Worm (Caenorhabditis elegans): ENCODE data around the gene F46B6.10.

The F46B6.10 gene

ce11 chrV:9765622-9766021 is 36.2 kb downstream of the F46B6.10 start:
- no peak for TF ChIP-seq F22D6.2 (tag; optimal IDR thresholded peaks at IDR 0.05)
- no peak for TF ChIP-seq B0261.1 (tag; optimal IDR thresholded peaks at IDR 0.05)
- TF ChIP-seq lin-35 (GFP tag; optimal IDR thresholded peaks at IDR 0.05): peak in 1 of 3 experiments; percentile 27
- TF ChIP-seq unc-62 (GFP tag; optimal IDR thresholded peaks at IDR 0.05): no peak
- no peak for TF ChIP-seq tbx-9 (tag; optimal IDR thresholded peaks at IDR 0.05; ENCODE audit: borderline replicate concordance)
- peak; percentile 9 for TF ChIP-seq somi-1 (GFP tag; optimal IDR thresholded peaks at IDR 0.05)
- no peak for TF ChIP-seq F52B5.7 (tag; optimal IDR thresholded peaks at IDR 0.05)
- TF ChIP-seq ztf-22 (GFP tag; optimal IDR thresholded peaks at IDR 0.05): no peak

ce11 chrV:9764552-9764951 is 37.3 kb downstream of the F46B6.10 start:
- no peak for TF ChIP-seq snpc-4 (GFP tag; optimal IDR thresholded peaks at IDR 0.05)
- no peak for TF ChIP-seq snpc-4 (tag; optimal IDR thresholded peaks at IDR 0.05)
- TF ChIP-seq gei-17 (GFP tag; optimal IDR thresholded peaks at IDR 0.05): no peak
- TF ChIP-seq F52B5.7 (tag; optimal IDR thresholded peaks at IDR 0.05): no peak
- no peak for TF ChIP-seq B0019.2 (GFP tag; conservative IDR thresholded peaks at IDR 0.05)
- TF ChIP-seq ztf-28 (GFP tag; IDR thresholded peaks at IDR 0.05): no peak
- TF ChIP-seq ceh-40 (GFP tag; IDR thresholded peaks at IDR 0.05): no peak
- no peak for TF ChIP-seq nfya-2 (GFP tag; IDR thresholded peaks at IDR 0.05)
- no peak for TF ChIP-seq pha-4 (tag; optimal IDR thresholded peaks at IDR 0.05)
- TF ChIP-seq ZK185.1 (tag; optimal IDR thresholded peaks at IDR 0.05; ENCODE audit: poor library complexity, severe bottlenecking): no peak
- no peak for TF ChIP-seq nhr-80 (tag; optimal IDR thresholded peaks at IDR 0.05)
- TF ChIP-seq C06A6.2 (GFP tag; conservative IDR thresholded peaks at IDR 0.05): no peak
- TF ChIP-seq hmg-20 (GFP tag; IDR thresholded peaks at IDR 0.05): no peak
- TF ChIP-seq attf-5 (GFP tag; optimal IDR thresholded peaks at IDR 0.05): no peak
- no peak for TF ChIP-seq Y53G8AR.9 (GFP tag; conservative IDR thresholded peaks at IDR 0.05)
- no peak for TF ChIP-seq tlf-1 (GFP tag; optimal IDR thresholded peaks at IDR 0.05)
- TF ChIP-seq ztf-26 (tag; optimal IDR thresholded peaks at IDR 0.05): no peak
- TF ChIP-seq nfyb-1 (GFP tag; IDR thresholded peaks at IDR 0.05): no peak
- TF ChIP-seq ceh-100 (GFP tag; IDR thresholded peaks at IDR 0.05): no peak
- no peak for TF ChIP-seq snpc-1.3 (tag; optimal IDR thresholded peaks at IDR 0.05; ENCODE audit: insufficient read depth)
- TF ChIP-seq attf-3 (GFP tag; conservative IDR thresholded peaks at IDR 0.05): no peak

ce11 chrV:9763759-9764158 is 38.1 kb downstream of the F46B6.10 start:
- TF ChIP-seq rpc-1 (optimal IDR thresholded peaks at IDR 0.05) (no peak), rpc-1 (tag; optimal IDR thresholded peaks at IDR 0.05) (no peak), aptf-3 (GFP tag; IDR thresholded peaks at IDR 0.05) (no peak), ztf-18 (tag; optimal IDR thresholded peaks at IDR 0.05) (no peak), ama-1 (optimal IDR thresholded peaks at IDR 0.05) (no peak), ama-1 (GFP tag; optimal IDR thresholded peaks at IDR 0.05) (no peak), K12H6.12 (tag; optimal IDR thresholded peaks at IDR 0.05) (no peak), ceh-91 (GFP tag; IDR thresholded peaks at IDR 0.05) (no peak), pbrm-1 (GFP tag; IDR thresholded peaks at IDR 0.05) (no peak), atf-7 (tag; optimal IDR thresholded peaks at IDR 0.05) (no peak), nhr-120 (GFP tag; IDR thresholded peaks at IDR 0.05) (no peak), mcd-1 (GFP tag; IDR thresholded peaks at IDR 0.05) (no peak), Y79H2A.3 (GFP tag; conservative IDR thresholded peaks at IDR 0.05) (no peak), ztf-26 (tag; optimal IDR thresholded peaks at IDR 0.05) (no peak), egl-44 (GFP tag; IDR thresholded peaks at IDR 0.05) (no peak), ztf-25 (GFP tag; IDR thresholded peaks at IDR 0.05) (no peak), rcor-1 (GFP tag; IDR thresholded peaks at IDR 0.05) (no peak), snpc-4 (GFP tag; optimal IDR thresholded peaks at IDR 0.05) (no peak), snpc-4 (tag; optimal IDR thresholded peaks at IDR 0.05) (no peak), attf-3 (GFP tag; conservative IDR thresholded peaks at IDR 0.05) (no peak)
